Worm (Caenorhabditis elegans) whole organism, L4 larva: ENCODE measurements around the gene T07E3.4.

Experiments
- F37D6.2 ChIP-seq: sonication (generic microtip); optimal IDR thresholded peaks from 2 replicates; lab custom pipeline; 2016; ENCODE audit warnings: mild to moderate bottlenecking, missing genetic modification characterization, missing compliant biosample characterization
- F44E2.7 ChIP-seq: fragments of 200-800 bp; sonication (Bioruptor generic); IDR thresholded peaks from 2 replicates; pipeline ENCODE4 v2.1.2; 2022; ENCODE audit warnings: missing genetic modification characterization, missing compliant biosample characterization
- R02D3.7 ChIP-seq: fragments of 150-350 bp; sonication (generic microtip); optimal IDR thresholded peaks from 3 replicates; lab custom pipeline; 2014; ENCODE audit warnings: missing biosample characterization, missing genetic modification characterization
- T26A8.4 ChIP-seq: fragments of 200-800 bp; sonication (Bioruptor generic); IDR thresholded peaks from 2 replicates; pipeline ENCODE4 v1.3.6; 2022; ENCODE audit warnings: missing genetic modification characterization, missing compliant biosample characterization
- Y48G9A.11 ChIP-seq: fragments of 200-800 bp; sonication (Bioruptor generic); IDR thresholded peaks from 2 replicates; pipeline ENCODE4 v1.3.6; 2022; ENCODE audit warnings: missing genetic modification reagents, missing genetic modification characterization, missing compliant biosample characterization
- ama-1 ChIP-seq: fragments of 150-350 bp; optimal IDR thresholded peaks from 2 replicates; lab custom pipeline; 2014; ENCODE audit warnings: inconsistent platforms, mixed read lengths
- arid-1 ChIP-seq: fragments of 200-800 bp; sonication (Bioruptor generic); conservative IDR thresholded peaks from 2 replicates; pipeline ENCODE4 v1.3.6; 2022; ENCODE audit warnings: missing genetic modification reagents, missing genetic modification characterization, missing compliant biosample characterization
- daf-16 ChIP-seq, 3 experiments: sonication (generic microtip); optimal IDR thresholded peaks; 2 replicates each; lab custom pipeline; 2016 to 2017; ENCODE audit warnings: missing genetic modification characterization in 3 of 3, missing genetic modification reagents in 3 of 3, mild to moderate bottlenecking in 2 of 3, missing compliant biosample characterization in 2 of 3, missing biosample characterization in 1 of 3, moderate library complexity in 1 of 3
- egl-27 ChIP-seq: sonication (generic microtip); optimal IDR thresholded peaks from 3 replicates; lab custom pipeline; 2017; ENCODE audit warnings: missing biosample characterization, missing genetic modification reagents, missing genetic modification characterization
- hif-1 ChIP-seq, 2 experiments: sonication (generic microtip); optimal IDR thresholded peaks; 2 replicates each; lab custom pipeline; 2016 to 2017; ENCODE audit warnings: missing compliant biosample characterization in 2 of 2, missing genetic modification characterization in 2 of 2, missing genetic modification reagents in 2 of 2, missing genotype in 2 of 2, mild to moderate bottlenecking in 1 of 2
- hlh-11 ChIP-seq: fragments of 200-800 bp; sonication (Bioruptor generic); optimal IDR thresholded peaks from 2 replicates; lab custom pipeline; 2018; ENCODE audit warnings: mild to moderate bottlenecking, missing genetic modification characterization, missing compliant biosample characterization
- hlh-30 ChIP-seq: sonication (generic microtip); optimal IDR thresholded peaks from 2 replicates; lab custom pipeline; 2017; ENCODE audit warnings: antibody characterized with exemption, mild to moderate bottlenecking, missing genetic modification characterization, missing compliant biosample characterization; ENCODE audit not compliant: insufficient read depth
- lsy-2 ChIP-seq, 2 experiments: fragments of 150-350 bp in 1 of 2; sonication (generic microtip) in 1 of 2; optimal IDR thresholded peaks; 2 replicates each; lab custom pipeline; 2014 to 2017; ENCODE audit warnings: missing biosample characterization in 2 of 2, missing genetic modification characterization in 2 of 2
- mdl-1 ChIP-seq, 2 experiments: fragments of 150-350 bp in 1 of 2; sonication (generic microtip) in 1 of 2; optimal IDR thresholded peaks; 2 replicates each; lab custom pipeline; 2014 to 2017; ENCODE audit warnings: missing biosample characterization in 2 of 2, missing genetic modification characterization in 2 of 2
- mxl-3 ChIP-seq: fragments of 200-800 bp; sonication (Bioruptor generic); optimal IDR thresholded peaks from 2 replicates; lab custom pipeline; 2018; ENCODE audit warnings: mild to moderate bottlenecking, missing genetic modification characterization, missing compliant biosample characterization
- nhr-28 ChIP-seq: fragments of 150-350 bp; optimal IDR thresholded peaks from 2 replicates; lab custom pipeline; 2014; ENCODE audit warnings: missing biosample characterization, missing genetic modification characterization
- rbr-2 ChIP-seq: sonication (generic microtip); optimal IDR thresholded peaks from 2 replicates; lab custom pipeline; 2016; ENCODE audit warnings: missing genotype, missing genetic modification characterization, missing compliant biosample characterization
- saeg-2 ChIP-seq: fragments of 200-800 bp; sonication (Bioruptor generic); IDR thresholded peaks from 2 replicates; pipeline ENCODE4 v1.3.6; 2022; ENCODE audit warnings: missing genetic modification reagents, missing genetic modification characterization, missing compliant biosample characterization

T07E3.4 gene

ce11 chrIII:6946382-6946781 is 48.6 kb downstream of the T07E3.4 start, which contains the start of gene let-711 (continued):
- TF ChIP-seq rbr-2 (tag; lab: Kevin White, UChicago), result no peak
- peak; percentile 4 for TF ChIP-seq hlh-30 (tag; lab: Kevin White, UChicago)
- TF ChIP-seq ama-1 (lab: Kevin White, UChicago), result no peak
- no peak for TF ChIP-seq T26A8.4 (GFP tag; lab: Robert Waterston, UW)
- no peak for TF ChIP-seq saeg-2 (GFP tag; lab: Robert Waterston, UW)
- TF ChIP-seq arid-1, result no peak
- no peak for TF ChIP-seq egl-27
- no peak for TF ChIP-seq R02D3.7 (tag; lab: Kevin White, UChicago)

- no peak for TF ChIP-seq F44E2.7
- TF ChIP-seq T26A8.4 (GFP tag; lab: Robert Waterston, UW), result no peak
- TF ChIP-seq mxl-3, result peak; percentile 26
- TF ChIP-seq hif-1 (tag; optimal IDR thresholded peaks at IDR 0.05; lab: Kevin White, UChicago), result peak in 1 of 2 experiments; percentile 9
- peak; percentile 63 for TF ChIP-seq nhr-28 (tag; lab: Kevin White, UChicago)
- peak; percentile 86 for TF ChIP-seq hlh-30 (tag; lab: Kevin White, UChicago)
- TF ChIP-seq mdl-1 (tag; optimal IDR thresholded peaks at IDR 0.05; lab: Kevin White, UChicago), result peak in 1 of 2 experiments; percentile 16
- peak in 1 of 2 experiments; percentile 21 for TF ChIP-seq lsy-2 (tag; optimal IDR thresholded peaks at IDR 0.05; lab: Kevin White, UChicago)
- TF ChIP-seq daf-16 (GFP tag; optimal IDR thresholded peaks at IDR 0.05; lab: Kevin White, UChicago), result no peak
- peak; percentile 9 for TF ChIP-seq daf-16 (tag; optimal IDR thresholded peaks at IDR 0.05; lab: Kevin White, UChicago)
- peak; percentile 48 for TF ChIP-seq hlh-11 (tag; lab: Kevin White, UChicago)
- no peak for TF ChIP-seq F37D6.2 (tag; lab: Kevin White, UChicago)
- TF ChIP-seq Y48G9A.11 (GFP tag; lab: Robert Waterston, UW), result no peak
These were observed 50.1 kb downstream of the T07E3.4 start for ce11 chrIII:6947896-6948295.
